Worm (Caenorhabditis elegans) whole organism, young adult: ENCODE results near the gene C50F7.9.

Experiments used
- F10E7.11 ChIP-seq: sonication (generic microtip); optimal IDR thresholded peaks from 2 replicates; lab custom pipeline; 2017; ENCODE audit warnings: mild to moderate bottlenecking, missing genetic modification characterization, moderate library complexity, missing compliant biosample characterization
- akir-1 ChIP-seq: fragments of 200-800 bp; sonication (Bioruptor generic); optimal IDR thresholded peaks from 2 replicates; lab custom pipeline; 2018; ENCODE audit warnings: mild to moderate bottlenecking, missing genetic modification characterization, moderate library complexity, missing compliant biosample characterization
- ceh-27 ChIP-seq: fragments of 200-800 bp; sonication (Bioruptor generic); optimal IDR thresholded peaks from 2 replicates; lab custom pipeline; 2018; ENCODE audit warnings: mild to moderate bottlenecking, missing genetic modification characterization, moderate library complexity, missing compliant biosample characterization
- ets-4 ChIP-seq: fragments of 200-800 bp; sonication (Bioruptor generic); optimal IDR thresholded peaks from 2 replicates; lab custom pipeline; 2018; ENCODE audit warnings: mild to moderate bottlenecking, missing genetic modification characterization, missing compliant biosample characterization
- let-607 ChIP-seq, 2 experiments: fragments of 200-800 bp in 1 of 2; sonication (Bioruptor generic) in 1 of 2; sonication (generic microtip) in 1 of 2; optimal IDR thresholded peaks; 2 replicates each; lab custom pipeline; 2016 to 2018; ENCODE audit warnings: mild to moderate bottlenecking in 2 of 2, missing compliant biosample characterization in 2 of 2, missing genetic modification characterization in 2 of 2, moderate library complexity in 2 of 2, missing genotype in 1 of 2
- nhr-90 ChIP-seq: sonication (generic microtip); optimal IDR thresholded peaks from 2 replicates; lab custom pipeline; 2016; ENCODE audit warnings: missing genotype, mild to moderate bottlenecking, missing genetic modification characterization, missing compliant biosample characterization
- sea-2 ChIP-seq: fragments of 200-800 bp; sonication (Bioruptor generic); IDR thresholded peaks from 2 replicates; pipeline ENCODE4 v1.3.6; 2022; ENCODE audit warnings: missing genetic modification characterization, missing compliant biosample characterization

DNA sequence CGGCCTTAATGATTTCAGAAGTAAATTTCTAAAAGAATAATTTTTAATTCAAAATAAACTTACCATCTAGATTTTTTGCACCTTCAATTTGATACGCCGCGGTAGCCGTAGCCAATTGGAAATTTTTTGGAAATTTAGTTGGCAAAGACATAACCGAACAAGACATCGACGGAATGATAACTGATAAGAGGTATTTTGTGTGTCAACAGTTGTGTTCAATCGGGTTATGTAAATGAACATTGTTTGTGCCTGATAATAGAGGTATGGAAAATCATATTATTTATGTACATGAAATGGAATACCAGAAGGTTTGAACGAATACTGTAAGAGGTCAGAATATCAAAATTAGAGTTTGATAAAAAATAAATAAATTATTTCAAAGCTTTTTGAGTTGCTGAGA is 16.0 kb upstream of the C50F7.9 start, which contains the start of gene klo-1:
- no peak for TF ChIP-seq ceh-27 (GFP tag; lab: Kevin White, UChicago)
- TF ChIP-seq nhr-90 (tag; lab: Kevin White, UChicago): no peak
- no peak for TF ChIP-seq sea-2 (GFP tag; lab: Robert Waterston, UW)
- no peak for TF ChIP-seq F10E7.11
- TF ChIP-seq let-607 (tag; optimal IDR thresholded peaks at IDR 0.05; lab: Kevin White, UChicago): no peak
- no peak for TF ChIP-seq akir-1 (GFP tag; lab: Kevin White, UChicago)
- TF ChIP-seq ets-4: no peak
